Fruit fly (Drosophila melanogaster) whole organism, embryonic: ENCODE data around the gene Ir7g.

Source experiments
- Ada2b ChIP-seq: fragments of 200-800 bp; sonication (Bioruptor generic); IDR thresholded peaks from 2 replicates; pipeline ENCODE4 v1.3.6; 2022; ENCODE audit warnings: missing biosample characterization, missing genetic modification characterization
- Adf1 ChIP-seq: fragments of 200-800 bp; sonication (Bioruptor generic); IDR thresholded peaks from 2 replicates; pipeline ENCODE4 v1.3.6; 2022; ENCODE audit warnings: missing biosample characterization, missing genetic modification characterization
- Atf6 ChIP-seq: fragments of 200-800 bp; sonication (Bioruptor generic); IDR thresholded peaks from 2 replicates; pipeline ENCODE4 v1.3.6; 2022; ENCODE audit warnings: missing biosample characterization, missing genetic modification characterization
- B-H1 ChIP-seq: fragments of 200-800 bp; sonication (Bioruptor generic); IDR thresholded peaks from 3 replicates; pipeline ENCODE4 v1.3.6; 2022; ENCODE audit warnings: missing biosample characterization, missing genetic modification characterization
- CG10543 ChIP-seq: fragments of 200-800 bp; sonication (Bioruptor generic); optimal IDR thresholded peaks from 3 replicates; lab custom pipeline; 2017; ENCODE audit warnings: missing biosample characterization, mild to moderate bottlenecking, missing genetic modification characterization, moderate library complexity
- CG11093 ChIP-seq: fragments of 200-800 bp; sonication (Bioruptor generic); IDR thresholded peaks from 3 replicates; pipeline ENCODE4 v1.3.6; 2022; ENCODE audit warnings: missing biosample characterization, missing genetic modification characterization
- CG11398 ChIP-seq: fragments of 200-800 bp; sonication (Bioruptor generic); optimal IDR thresholded peaks from 2 replicates; lab custom pipeline; 2016; ENCODE audit warnings: missing biosample characterization, missing genetic modification characterization
- CG12744 ChIP-seq: fragments of 200-800 bp; sonication (Bioruptor generic); optimal IDR thresholded peaks from 2 replicates; lab custom pipeline; 2016; ENCODE audit warnings: missing biosample characterization, missing genetic modification characterization
- CG13123 ChIP-seq: fragments of 200-800 bp; sonication (Bioruptor generic); optimal IDR thresholded peaks from 2 replicates; lab custom pipeline; 2016; ENCODE audit warnings: missing biosample characterization, missing genetic modification characterization
- CG13424 ChIP-seq: fragments of 200-800 bp; sonication (Bioruptor generic); optimal IDR thresholded peaks from 2 replicates; lab custom pipeline; 2019; ENCODE audit warnings: missing biosample characterization, mild to moderate bottlenecking, missing genetic modification characterization, moderate library complexity
- CG15696 ChIP-seq: fragments of 200-800 bp; sonication (Bioruptor generic); optimal IDR thresholded peaks from 2 replicates; lab custom pipeline; 2019; ENCODE audit warnings: missing biosample characterization, mild to moderate bottlenecking, missing genetic modification characterization, moderate library complexity
- CG17829 ChIP-seq: fragments of 200-800 bp; optimal IDR thresholded peaks from 2 replicates; lab custom pipeline; 2019; ENCODE audit warnings: missing biosample characterization, mild to moderate bottlenecking, missing genetic modification characterization, moderate library complexity
- CG2129 ChIP-seq: fragments of 200-800 bp; sonication (Bioruptor generic); IDR thresholded peaks from 2 replicates; pipeline ENCODE4 v1.3.6; 2022; ENCODE audit warnings: missing biosample characterization, missing genetic modification characterization; ENCODE audit not compliant: partially characterized antibody
- CG4617 ChIP-seq: fragments of 200-800 bp; sonication (Bioruptor generic); optimal IDR thresholded peaks from 3 replicates; lab custom pipeline; 2016; ENCODE audit warnings: missing biosample characterization, missing genetic modification characterization, borderline replicate concordance
- CG6654 ChIP-seq: fragments of 200-800 bp; sonication (Bioruptor generic); optimal IDR thresholded peaks from 2 replicates; lab custom pipeline; 2017; ENCODE audit warnings: missing biosample characterization, mild to moderate bottlenecking, missing genetic modification characterization
- CG8290 ChIP-seq, 3 experiments: fragments of 200-800 bp; sonication (Bioruptor generic); optimal IDR thresholded peaks; 2 replicates each; lab custom pipeline; 2016 to 2019; ENCODE audit warnings: missing biosample characterization in 3 of 3, missing genetic modification characterization in 3 of 3, mild to moderate bottlenecking in 2 of 3, moderate library complexity in 1 of 3
- CG9876 ChIP-seq: fragments of 200-800 bp; sonication (Bioruptor generic); optimal IDR thresholded peaks from 2 replicates; lab custom pipeline; 2016; ENCODE audit warnings: missing biosample characterization, missing genetic modification characterization
- D19B ChIP-seq: fragments of 200-800 bp; sonication (Bioruptor generic); optimal IDR thresholded peaks from 2 replicates; lab custom pipeline; 2017; ENCODE audit warnings: missing biosample characterization, mild to moderate bottlenecking, missing genetic modification characterization
- Dll ChIP-seq: fragments of 200-800 bp; sonication (Bioruptor generic); IDR thresholded peaks from 4 replicates; pipeline ENCODE4 v1.3.6; 2022; ENCODE audit warnings: missing biosample characterization, missing genetic modification characterization; ENCODE audit not compliant: partially characterized antibody
- E2f1 ChIP-seq: fragments of 200-800 bp; sonication (Bioruptor generic); IDR thresholded peaks from 2 replicates; pipeline ENCODE4 v1.3.6; 2022; ENCODE audit warnings: missing biosample characterization, missing genetic modification characterization
- Eip74EF ChIP-seq, 2 experiments: fragments of 200-800 bp in 1 of 2; fragments of >200 bp in 1 of 2; sonication (Bioruptor generic) in 1 of 2; optimal IDR thresholded peaks; 2 replicates each; lab custom pipeline; 2017 to 2019; ENCODE audit warnings: missing biosample characterization in 2 of 2, missing genetic modification characterization in 2 of 2, mild to moderate bottlenecking in 1 of 2, moderate library complexity in 1 of 2
- Fer3 ChIP-seq: fragments of 200-800 bp; sonication (Bioruptor generic); optimal IDR thresholded peaks from 2 replicates; lab custom pipeline; 2018; ENCODE audit warnings: missing biosample characterization, mild to moderate bottlenecking, missing genetic modification characterization, moderate library complexity
- HLH54F ChIP-seq: fragments of 200-800 bp; sonication (Bioruptor generic); optimal IDR thresholded peaks from 3 replicates; lab custom pipeline; 2016; ENCODE audit warnings: missing biosample characterization, missing genetic modification characterization
- Hsf ChIP-seq: fragments of 200-800 bp; sonication (Bioruptor generic); optimal IDR thresholded peaks from 3 replicates; lab custom pipeline; 2016; ENCODE audit warnings: missing biosample characterization, missing genetic modification characterization
- Lhr ChIP-seq: fragments of 200-800 bp; sonication (Bioruptor generic); optimal IDR thresholded peaks from 3 replicates; lab custom pipeline; 2017; ENCODE audit warnings: mild to moderate bottlenecking, missing biosample characterization, missing genetic modification reagents, missing genetic modification characterization
- Lpt ChIP-seq: fragments of >200 bp; optimal IDR thresholded peaks from 2 replicates; lab custom pipeline; 2018; ENCODE audit warnings: missing biosample characterization, missing genetic modification characterization
- Mrtf ChIP-seq: fragments of 200-800 bp; sonication (Bioruptor generic); IDR thresholded peaks from 3 replicates; pipeline ENCODE4 v1.3.6; 2022; ENCODE audit warnings: missing biosample characterization, missing genetic modification characterization
- PHDP ChIP-seq: fragments of 200-800 bp; sonication (Bioruptor generic); optimal IDR thresholded peaks from 3 replicates; lab custom pipeline; 2018; ENCODE audit warnings: missing biosample characterization, mild to moderate bottlenecking, missing genetic modification characterization, moderate library complexity
- Taf1 ChIP-seq: fragments of 200-800 bp; sonication (Bioruptor generic); IDR thresholded peaks from 2 replicates; pipeline ENCODE4 v1.3.6; 2022; ENCODE audit warnings: missing biosample characterization, missing genetic modification characterization
- al ChIP-seq: fragments of 200-800 bp; sonication (Bioruptor generic); IDR thresholded peaks from 2 replicates; pipeline ENCODE4 v1.3.6; 2022; ENCODE audit warnings: missing biosample characterization, missing genetic modification characterization
- ap ChIP-seq: fragments of 200-800 bp; sonication (Bioruptor generic); IDR thresholded peaks from 2 replicates; pipeline ENCODE4 v1.3.6; 2022; ENCODE audit warnings: missing biosample characterization, missing genetic modification characterization
- bcd ChIP-seq: fragments of 200-800 bp; sonication (Bioruptor generic); optimal IDR thresholded peaks from 2 replicates; lab custom pipeline; 2017; ENCODE audit warnings: missing biosample characterization, mild to moderate bottlenecking, missing genetic modification characterization
- cad ChIP-seq: fragments of >200 bp; optimal IDR thresholded peaks from 2 replicates; lab custom pipeline; 2017; ENCODE audit warnings: missing biosample characterization, missing genetic modification characterization
- chinmo ChIP-seq: fragments of 200-800 bp; sonication (Bioruptor generic); IDR thresholded peaks from 4 replicates; pipeline ENCODE4 v1.3.6; 2022; ENCODE audit warnings: missing biosample characterization, missing genetic modification characterization; ENCODE audit not compliant: partially characterized antibody
- ci ChIP-seq: fragments of 200-800 bp; sonication (Bioruptor generic); IDR thresholded peaks from 3 replicates; pipeline ENCODE4 v1.3.6; 2022; ENCODE audit warnings: missing biosample characterization, missing genetic modification characterization
- fd3F ChIP-seq: fragments of 200-800 bp; sonication (Bioruptor generic); optimal IDR thresholded peaks from 2 replicates; lab custom pipeline; 2018; ENCODE audit warnings: missing biosample characterization, mild to moderate bottlenecking, missing genetic modification characterization, moderate library complexity
- fd64A ChIP-seq: fragments of 200-800 bp; sonication (Bioruptor generic); optimal IDR thresholded peaks from 3 replicates; lab custom pipeline; 2018; ENCODE audit warnings: missing biosample characterization, mild to moderate bottlenecking, missing genetic modification characterization
- gcm ChIP-seq: fragments of 200-800 bp; sonication (Bioruptor generic); optimal IDR thresholded peaks from 2 replicates; lab custom pipeline; 2019; ENCODE audit warnings: missing biosample characterization, mild to moderate bottlenecking, missing genetic modification characterization, moderate library complexity
- insv ChIP-seq, 2 experiments: fragments of 200-800 bp; sonication (Bioruptor generic); optimal IDR thresholded peaks; 3 replicates each; lab custom pipeline; 2016 to 2018; ENCODE audit warnings: missing biosample characterization in 2 of 2, missing genetic modification characterization in 2 of 2
- jumu ChIP-seq: fragments of 200-800 bp; sonication (Bioruptor generic); optimal IDR thresholded peaks from 3 replicates; lab custom pipeline; 2016; ENCODE audit warnings: missing biosample characterization, missing genetic modification characterization
- knrl ChIP-seq: fragments of 200-800 bp; sonication (Bioruptor generic); IDR thresholded peaks from 3 replicates; pipeline ENCODE4 v1.3.6; 2022; ENCODE audit warnings: missing biosample characterization, missing genetic modification characterization; ENCODE audit not compliant: partially characterized antibody
- nerfin-2 ChIP-seq: fragments of 200-800 bp; sonication (Bioruptor generic); IDR thresholded peaks from 2 replicates; pipeline ENCODE4 v1.3.6; 2022; ENCODE audit warnings: missing biosample characterization, missing genetic modification characterization; ENCODE audit not compliant: partially characterized antibody
- nom ChIP-seq: fragments of 200-800 bp; sonication (Bioruptor generic); optimal IDR thresholded peaks from 2 replicates; lab custom pipeline; 2017; ENCODE audit warnings: missing biosample characterization, missing genetic modification characterization, mild to moderate bottlenecking, moderate library complexity, missing genetic modification reagents
- oc ChIP-seq: fragments of 200-800 bp; sonication (Bioruptor generic); optimal IDR thresholded peaks from 2 replicates; lab custom pipeline; 2018; ENCODE audit warnings: missing biosample characterization, mild to moderate bottlenecking, missing genetic modification characterization, moderate library complexity
- pho ChIP-seq: fragments of 200-800 bp; sonication (Bioruptor generic); optimal IDR thresholded peaks from 2 replicates; lab custom pipeline; 2016; ENCODE audit warnings: missing biosample characterization, missing genetic modification characterization
- sima ChIP-seq: fragments of 200-800 bp; sonication (Bioruptor generic); optimal IDR thresholded peaks from 2 replicates; lab custom pipeline; 2016; ENCODE audit warnings: missing biosample characterization, missing genetic modification characterization
- tup ChIP-seq: fragments of 200-800 bp; sonication (Bioruptor generic); optimal IDR thresholded peaks from 2 replicates; lab custom pipeline; 2016; ENCODE audit warnings: missing biosample characterization, mild to moderate bottlenecking, missing genetic modification characterization, moderate library complexity

The Ir7g gene

dm6 chrX:7901153-7902038, 16.9 kb downstream of the Ir7g start, which contains the start of the genes RpS6 and bys (continued):
- TF ChIP-seq CG13123 (GFP tag; lab: Kevin White, UChicago) (no peak), Atf6 (GFP tag; lab: Robert Waterston, UW) (no peak), CG12744 (GFP tag; lab: Kevin White, UChicago) (no peak), gcm (GFP tag; lab: Kevin White, UChicago) (no peak), E2f1 (GFP tag; lab: Robert Waterston, UW) (peak; percentile 12; the same call in 1 of the 2 replicates), Lhr (GFP tag; lab: Kevin White, UChicago) (peak; percentile 14), chinmo (peak; percentile 59; the same call in 1 of the 4 replicates), CG11398 (GFP tag; lab: Kevin White, UChicago) (no peak), pho (no peak), Lpt (GFP tag; lab: Kevin White, UChicago) (no peak), nerfin-2 (GFP tag; lab: Robert Waterston, UW) (peak; percentile 73), tup (GFP tag; lab: Kevin White, UChicago) (peak; percentile 27), CG8290 (GFP tag; optimal IDR thresholded peaks at IDR 0.05; lab: Kevin White, UChicago) (no peak), CG8290 (tag; optimal IDR thresholded peaks at IDR 0.05; lab: Kevin White, UChicago) (peak in 1 of 2 experiments; percentile 65), Fer3 (tag; lab: Kevin White, UChicago) (peak; percentile 57), HLH54F (peak; percentile 22), PHDP (tag; lab: Kevin White, UChicago) (peak; percentile 36), fd64A (GFP tag; lab: Kevin White, UChicago) (peak; percentile 19), nom (GFP tag; lab: Kevin White, UChicago) (peak; percentile 82), CG13424 (tag; lab: Kevin White, UChicago) (peak; percentile 11), Mrtf (no peak; the same call in 2 of the 3 replicates), CG11093 (GFP tag; lab: Robert Waterston, UW) (no peak), jumu (GFP tag; lab: Kevin White, UChicago) (no peak), CG2129 (GFP tag; lab: Robert Waterston, UW) (peak; percentile 74), fd3F (GFP tag; lab: Kevin White, UChicago) (no peak), B-H1 (GFP tag; lab: Robert Waterston, UW) (peak; percentile 14; the same call in 1 of the 3 replicates), bcd (GFP tag; lab: Kevin White, UChicago) (peak; percentile 47), Eip74EF (GFP tag; optimal IDR thresholded peaks at IDR 0.05; lab: Kevin White, UChicago) (peak in 1 of 2 experiments; percentile 34), Hsf (GFP tag; lab: Kevin White, UChicago) (peak; percentile 33), ci (GFP tag; lab: Robert Waterston, UW) (peak; percentile 89), sima (GFP tag; lab: Kevin White, UChicago) (no peak), cad (GFP tag; lab: Kevin White, UChicago) (no peak), CG15696 (tag; lab: Kevin White, UChicago) (peak; percentile 3), insv (GFP tag; optimal IDR thresholded peaks at IDR 0.05; lab: Kevin White, UChicago) (no peak), CG10543 (GFP tag; lab: Kevin White, UChicago) (peak; percentile 5), CG6654 (GFP tag; lab: Kevin White, UChicago) (no peak), D19B (GFP tag; lab: Kevin White, UChicago) (no peak), Dll (GFP tag; lab: Robert Waterston, UW) (peak; percentile 80), CG4617 (GFP tag; lab: Kevin White, UChicago) (peak; percentile 19), Taf1 (no peak; the same call in 1 of the 2 replicates), CG17829 (peak; percentile 12), al (peak; percentile 38), knrl (GFP tag; lab: Robert Waterston, UW) (peak; percentile 83), Ada2b (peak; percentile 40; the same call in 1 of the 2 replicates), CG9876 (GFP tag; lab: Kevin White, UChicago) (peak; percentile 6), ap (no peak), oc (no peak), Adf1 (no peak)
